Worm (Caenorhabditis elegans) whole organism, L4/young adult: Measurements from ENCODE around the gene hpr-9.

Source experiments
- dao-5 ChIP-seq: sonication (generic microtip); optimal IDR thresholded peaks from 2 replicates; lab custom pipeline; 2016; ENCODE audit warnings: missing genotype, missing genetic modification characterization, moderate library complexity, missing compliant biosample characterization
- him-1 ChIP-seq: sonication (generic microtip); optimal IDR thresholded peaks from 2 replicates; lab custom pipeline; 2016; ENCODE audit warnings: missing genotype, missing genetic modification reagents, missing genetic modification characterization, missing compliant biosample characterization

DNA sequence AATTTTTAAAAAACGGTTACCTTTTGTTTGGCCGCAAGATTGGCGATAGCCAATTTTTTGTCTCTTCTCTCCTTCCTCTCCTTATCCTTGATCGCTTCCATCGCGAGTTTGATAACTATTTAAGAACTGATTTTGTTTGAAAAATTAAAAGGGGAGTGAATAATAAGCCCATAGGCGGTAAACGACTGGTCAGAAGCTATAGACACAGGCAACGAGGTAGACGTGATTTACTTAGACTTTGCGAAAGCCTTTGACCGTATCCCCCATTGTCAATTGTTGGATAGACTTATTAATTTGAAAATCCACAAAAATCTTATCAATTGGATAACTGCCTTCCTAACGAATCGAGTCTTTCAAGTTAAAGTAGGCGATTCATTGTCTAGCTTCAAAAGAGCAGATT, 35.1 kb upstream of the hpr-9 start, which contains the start of gene Y45F3A.5:
- TF ChIP-seq him-1 (no peak), dao-5 (tag; lab: Kevin White, UChicago) (no peak)
